Fruit fly (Drosophila melanogaster) S2 (cell line): ENCODE data around the gene osk.

Source experiments
- CG8478 ChIP-seq: fragments of >200 bp; optimal IDR thresholded peaks from 2 replicates; lab custom pipeline; 2018
- CTCF ChIP-seq, 2 experiments: fragments of >200 bp; optimal IDR thresholded peaks; 2 replicates each; lab custom pipeline; 2018

- TF ChIP-seq CG8478 (lab: Kevin White, UChicago) (no peak), CTCF (optimal IDR thresholded peaks at IDR 0.05; lab: Kevin White, UChicago) (no peak)
Observed at dm6 chr3R:8955359-8955820, 20.5 kb downstream of the osk start.
